Worm (Caenorhabditis elegans): ENCODE measurements around the gene Y102F5A.1.

The Y102F5A.1 gene

DNA sequence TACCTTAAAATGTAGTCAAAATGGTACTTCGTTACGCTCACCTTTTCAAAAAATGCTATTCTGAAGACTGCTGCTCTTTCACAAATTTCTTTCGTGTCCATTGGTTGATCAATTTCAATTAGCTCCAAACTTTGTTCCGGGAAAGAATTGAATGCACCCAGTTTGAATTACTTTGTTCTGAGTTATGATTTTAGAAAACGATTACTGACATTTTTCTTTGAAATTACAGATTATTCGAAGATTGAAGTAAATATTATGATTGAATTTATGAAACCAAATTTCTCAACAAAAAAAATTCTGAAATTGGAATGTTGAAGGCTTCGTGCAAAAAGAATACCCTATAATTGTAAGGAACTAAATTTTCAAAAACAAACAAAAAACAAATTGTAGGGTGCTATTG is at the start of gene Y102F5A.1:
TSS of gene Y102F5A.1 (minus strand) at position 101 of the 400 bp plus-strand sequence.
- TF ChIP-seq skn-1 (tag; optimal IDR thresholded peaks at IDR 0.05) (no peak), alr-1 (tag; optimal IDR thresholded peaks at IDR 0.05) (no peak), ZK546.5 (tag; optimal IDR thresholded peaks at IDR 0.05) (no peak), lin-11 (tag; optimal IDR thresholded peaks at IDR 0.05) (no peak), ama-1 (optimal IDR thresholded peaks at IDR 0.05) (no peak), nhr-25 (tag; optimal IDR thresholded peaks at IDR 0.05) (no peak), ztf-11 (tag; optimal IDR thresholded peaks at IDR 0.05) (no peak), sem-4 (tag; optimal IDR thresholded peaks at IDR 0.05) (no peak), nhr-12 (tag; optimal IDR thresholded peaks at IDR 0.05) (no peak), peb-1 (tag; optimal IDR thresholded peaks at IDR 0.05) (no peak)

DNA sequence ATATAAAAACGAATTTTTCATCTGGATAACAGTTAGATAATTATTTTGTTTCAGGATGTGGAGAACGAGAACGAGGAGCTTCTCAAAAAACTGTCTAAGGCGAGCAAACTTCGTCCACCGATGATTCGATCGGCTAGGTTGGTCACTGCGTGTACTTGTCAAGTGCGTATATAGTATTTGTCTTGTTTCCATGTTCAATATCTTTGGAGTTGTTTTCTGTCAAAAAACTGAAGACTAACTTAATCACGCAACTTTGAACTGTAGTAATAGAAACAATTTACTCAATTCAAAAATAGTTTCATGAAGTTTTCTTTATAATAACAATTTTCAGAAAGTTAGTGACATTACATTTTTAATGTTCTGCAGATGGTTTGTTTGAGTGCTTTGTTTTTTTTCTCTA is 44.5 kb upstream of the Y102F5A.1 start:
- TF ChIP-seq zag-1 (tag; optimal IDR thresholded peaks at IDR 0.05) (no peak), fos-1 (tag; optimal IDR thresholded peaks at IDR 0.05) (no peak), mab-5 (tag; optimal IDR thresholded peaks at IDR 0.05) (no peak), snpc-4 (tag; optimal IDR thresholded peaks at IDR 0.05) (no peak), nhr-129 (tag; optimal IDR thresholded peaks at IDR 0.05) (no peak), crh-2 (tag; optimal IDR thresholded peaks at IDR 0.05) (no peak), gmeb-1 (tag; optimal IDR thresholded peaks at IDR 0.05) (no peak), nhr-25 (tag; optimal IDR thresholded peaks at IDR 0.05) (no peak), mbf-1 (tag; optimal IDR thresholded peaks at IDR 0.05) (no peak), sem-4 (tag; optimal IDR thresholded peaks at IDR 0.05) (no peak), R02D3.7 (tag; optimal IDR thresholded peaks at IDR 0.05) (no peak), lin-11 (tag; optimal IDR thresholded peaks at IDR 0.05) (no peak), nhr-11 (tag; optimal IDR thresholded peaks at IDR 0.05) (no peak), lin-13 (GFP tag; optimal IDR thresholded peaks at IDR 0.05) (no peak), peb-1 (tag; optimal IDR thresholded peaks at IDR 0.05) (no peak), nhr-23 (tag; optimal IDR thresholded peaks at IDR 0.05) (no peak), aly-2 (tag; optimal IDR thresholded peaks at IDR 0.05) (no peak), lin-39 (tag; optimal IDR thresholded peaks at IDR 0.05) (no peak), elt-3 (tag; optimal IDR thresholded peaks at IDR 0.05) (no peak)

- TF ChIP-seq mdl-1 (tag; optimal IDR thresholded peaks at IDR 0.05) = no peak
- TF ChIP-seq ZK546.5 (tag; optimal IDR thresholded peaks at IDR 0.05) = no peak
- no peak for TF ChIP-seq lin-13 (GFP tag; optimal IDR thresholded peaks at IDR 0.05)
- TF ChIP-seq nhr-25 (tag; optimal IDR thresholded peaks at IDR 0.05) = no peak
- no peak for TF ChIP-seq elt-3 (tag; optimal IDR thresholded peaks at IDR 0.05)
- no peak for TF ChIP-seq peb-1 (tag; optimal IDR thresholded peaks at IDR 0.05)
- TF ChIP-seq sma-9 (GFP tag; optimal IDR thresholded peaks at IDR 0.05) = no peak
- TF ChIP-seq sma-9 (tag; optimal IDR thresholded peaks at IDR 0.05) = no peak
- TF ChIP-seq nhr-237 (tag; optimal IDR thresholded peaks at IDR 0.05) = no peak
- no peak for TF ChIP-seq aly-2 (tag; optimal IDR thresholded peaks at IDR 0.05)
- no peak for TF ChIP-seq dmd-4 (tag; optimal IDR thresholded peaks at IDR 0.05)
- no peak for TF ChIP-seq sma-3 (GFP tag; optimal IDR thresholded peaks at IDR 0.05)
- TF ChIP-seq alr-1 (tag; optimal IDR thresholded peaks at IDR 0.05) = no peak
- no peak for TF ChIP-seq elt-1 (tag; optimal IDR thresholded peaks at IDR 0.05)
- TF ChIP-seq ztf-11 (tag; optimal IDR thresholded peaks at IDR 0.05) = no peak
- no peak for TF ChIP-seq unc-62 (GFP tag; optimal IDR thresholded peaks at IDR 0.05)
- no peak for TF ChIP-seq zag-1 (tag; optimal IDR thresholded peaks at IDR 0.05)
- TF ChIP-seq skn-1 (tag; optimal IDR thresholded peaks at IDR 0.05) = no peak
- TF ChIP-seq nhr-77 (tag; optimal IDR thresholded peaks at IDR 0.05) = no peak
- TF ChIP-seq lsy-2 (tag; optimal IDR thresholded peaks at IDR 0.05) = no peak
- no peak for TF ChIP-seq ztf-1 (GFP tag; conservative IDR thresholded peaks at IDR 0.05)
These were observed 43.4 kb upstream of the Y102F5A.1 start for ce11 chrX:11827528-11827927.

- no peak for TF ChIP-seq egl-27 (tag; optimal IDR thresholded peaks at IDR 0.05)
These were observed 42.8 kb upstream of the Y102F5A.1 start for ce11 chrX:11826892-11827291.

DNA sequence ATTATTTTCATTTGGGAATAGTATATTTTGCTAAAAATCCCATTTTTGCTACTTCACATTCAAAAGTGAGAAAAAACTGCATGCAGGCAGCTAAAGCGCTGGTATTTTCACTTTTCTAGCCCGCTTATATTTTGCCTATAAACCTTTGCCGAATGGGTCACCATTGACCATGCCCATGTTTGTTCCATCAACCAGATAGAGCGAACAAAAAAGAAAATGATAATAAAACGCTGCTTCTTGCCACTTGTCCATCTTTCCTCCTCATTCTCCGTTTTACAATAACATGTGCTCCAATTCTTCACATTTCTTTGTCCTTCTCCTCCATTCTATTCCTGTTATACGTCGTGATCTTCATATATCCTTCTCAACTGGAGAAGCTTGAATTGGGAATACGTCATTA is 39.6 kb upstream of the Y102F5A.1 start, which contains the start of gene tag-241:
TSS of gene tag-241 (plus strand) at position 301 of the 400 bp plus-strand sequence.
- no peak for TF ChIP-seq unc-62 (GFP tag; optimal IDR thresholded peaks at IDR 0.05)
- TF ChIP-seq alr-1 (tag; optimal IDR thresholded peaks at IDR 0.05) = no peak
- TF ChIP-seq ceh-82 (tag; optimal IDR thresholded peaks at IDR 0.05) = no peak
- TF ChIP-seq peb-1 (tag; optimal IDR thresholded peaks at IDR 0.05) = no peak
- no peak for TF ChIP-seq mdl-1 (tag; optimal IDR thresholded peaks at IDR 0.05)
- TF ChIP-seq nhr-23 (tag; optimal IDR thresholded peaks at IDR 0.05) = no peak
- TF ChIP-seq dmd-4 (tag; optimal IDR thresholded peaks at IDR 0.05) = no peak
- TF ChIP-seq sem-4 (tag; optimal IDR thresholded peaks at IDR 0.05) = no peak
- no peak for TF ChIP-seq unc-55 (GFP tag; optimal IDR thresholded peaks at IDR 0.05)
- no peak for TF ChIP-seq nhr-77 (tag; optimal IDR thresholded peaks at IDR 0.05)

Measured in whole organism, L2 larva.